Fruit fly (Drosophila melanogaster) S2 (cell line): ENCODE results near the gene Sox21a.
A peak's percentile ranks its signal among the peaks of the same experiment; 100 is the strongest.

Experiments
- CG8478 ChIP-seq: fragments of >200 bp; optimal IDR thresholded peaks from 2 replicates; lab custom pipeline; 2018
- CTCF ChIP-seq, 2 experiments: fragments of >200 bp; optimal IDR thresholded peaks; 2 replicates each; lab custom pipeline; 2018

The Sox21a gene

dm6 chr3L:14112899-14113430 is 5.0 kb upstream of the Sox21a start:
- TF ChIP-seq CG8478 (lab: Kevin White, UChicago) = no peak
- no peak for TF ChIP-seq CTCF (optimal IDR thresholded peaks at IDR 0.05; lab: Kevin White, UChicago)

DNA sequence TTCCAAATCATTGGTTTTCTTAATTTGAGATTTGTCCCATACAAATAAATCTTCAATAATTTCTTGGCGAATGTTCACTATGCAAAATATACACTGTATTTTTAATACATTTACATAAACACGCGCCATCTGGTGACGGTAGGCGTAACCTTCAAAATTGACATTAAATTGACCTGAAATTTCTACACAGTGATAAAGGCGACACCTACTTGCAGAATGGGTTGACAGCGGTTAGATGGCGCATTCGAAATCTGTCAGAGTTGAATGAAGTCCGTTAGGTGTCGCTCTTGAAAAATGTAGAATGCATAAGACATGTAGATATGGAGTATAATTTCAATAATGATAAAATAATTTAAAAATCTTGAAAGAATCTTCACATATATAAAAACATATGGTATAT is 3.5 kb upstream of the Sox21a start:
- TF ChIP-seq CTCF (optimal IDR thresholded peaks at IDR 0.05; lab: Kevin White, UChicago) (peak; percentile 99 to 100), CG8478 (lab: Kevin White, UChicago) (no peak)

- TF ChIP-seq CG8478 (lab: Kevin White, UChicago) = no peak
- TF ChIP-seq CTCF (optimal IDR thresholded peaks at IDR 0.05; lab: Kevin White, UChicago) = no peak
These were observed 1.9 kb upstream of the Sox21a start for dm6 chr3L:14109831-14110230.

DNA sequence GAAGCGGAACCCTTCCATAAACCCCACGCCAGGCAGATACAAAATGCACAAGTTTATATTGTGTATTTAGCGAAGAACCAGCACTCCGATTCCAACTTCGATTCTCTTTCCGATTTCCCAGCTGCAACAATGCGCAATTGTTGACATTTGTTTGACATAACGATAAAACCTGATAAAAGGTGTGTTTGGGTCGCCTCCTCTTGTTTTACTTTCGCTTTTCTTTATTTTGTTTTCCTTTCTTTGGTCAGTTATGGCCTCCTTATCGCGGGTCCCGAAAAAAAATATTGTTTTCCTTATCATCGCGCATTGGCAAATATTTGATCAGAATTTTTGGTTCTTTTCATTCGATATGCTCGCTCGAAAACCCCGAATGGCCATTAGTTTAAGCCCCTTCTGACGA is 2.9 kb downstream of the Sox21a start:
- TF ChIP-seq CTCF (optimal IDR thresholded peaks at IDR 0.05; lab: Kevin White, UChicago) (no peak), CG8478 (lab: Kevin White, UChicago) (no peak)

dm6 chr3L:14101421-14102130 is 6.3 kb downstream of the Sox21a start:
- no peak for TF ChIP-seq CTCF (optimal IDR thresholded peaks at IDR 0.05; lab: Kevin White, UChicago)
- no peak for TF ChIP-seq CG8478 (lab: Kevin White, UChicago)

- TF ChIP-seq CTCF (optimal IDR thresholded peaks at IDR 0.05; lab: Kevin White, UChicago) = no peak
- no peak for TF ChIP-seq CG8478 (lab: Kevin White, UChicago)
These were observed 7.9 kb downstream of the Sox21a start for dm6 chr3L:14100058-14100457.

- TF ChIP-seq CG8478 (lab: Kevin White, UChicago) = no peak
- no peak for TF ChIP-seq CTCF (optimal IDR thresholded peaks at IDR 0.05; lab: Kevin White, UChicago)
These were observed 9.9 kb downstream of the Sox21a start, which contains the start of gene Fbp1 for dm6 chr3L:14097941-14098545. Gene Fbp1 (minus strand): TSS chr3L:14098053.

DNA sequence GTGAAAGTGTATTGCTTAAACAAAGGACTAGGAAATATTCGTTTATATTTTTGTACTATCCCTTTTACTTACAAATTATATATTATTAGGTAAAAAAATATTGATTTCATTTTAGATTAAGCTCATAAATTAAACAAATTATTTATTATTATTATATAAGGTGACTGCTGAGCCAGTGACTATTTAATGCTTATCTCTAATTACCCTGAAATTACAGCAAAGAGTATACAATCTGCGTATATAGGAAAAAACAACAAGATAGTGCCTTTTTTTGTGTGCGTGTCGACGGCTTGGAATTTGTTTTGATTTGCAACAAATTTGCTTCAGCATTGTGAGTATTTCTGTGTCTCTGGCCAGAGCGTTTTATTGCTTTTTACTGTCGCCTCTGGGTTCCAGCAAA is 18.4 kb downstream of the Sox21a start:
- no peak for TF ChIP-seq CTCF (optimal IDR thresholded peaks at IDR 0.05; lab: Kevin White, UChicago)
- no peak for TF ChIP-seq CG8478 (lab: Kevin White, UChicago)

DNA sequence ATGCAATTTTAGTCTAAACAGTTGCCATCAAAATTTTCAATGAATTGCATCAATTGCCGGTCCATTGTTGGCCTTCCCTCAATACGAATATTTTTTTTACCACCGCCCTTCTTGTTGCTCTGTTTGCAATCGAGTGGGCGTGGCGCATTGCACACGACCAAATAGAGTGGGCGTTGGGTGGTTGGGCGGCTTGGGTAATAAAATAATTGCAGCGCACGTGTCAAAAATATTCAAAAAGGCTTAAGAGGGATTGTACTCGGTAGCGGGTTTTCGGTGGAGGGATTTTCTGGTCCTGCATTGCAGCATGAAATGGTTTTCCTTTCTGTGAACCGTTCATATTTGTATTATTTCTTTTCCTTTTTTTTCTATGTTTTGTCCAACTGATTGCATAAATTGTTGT is 18.9 kb downstream of the Sox21a start:
- TF ChIP-seq CG8478 (lab: Kevin White, UChicago) (no peak), CTCF (optimal IDR thresholded peaks at IDR 0.05; lab: Kevin White, UChicago) (no peak)

DNA sequence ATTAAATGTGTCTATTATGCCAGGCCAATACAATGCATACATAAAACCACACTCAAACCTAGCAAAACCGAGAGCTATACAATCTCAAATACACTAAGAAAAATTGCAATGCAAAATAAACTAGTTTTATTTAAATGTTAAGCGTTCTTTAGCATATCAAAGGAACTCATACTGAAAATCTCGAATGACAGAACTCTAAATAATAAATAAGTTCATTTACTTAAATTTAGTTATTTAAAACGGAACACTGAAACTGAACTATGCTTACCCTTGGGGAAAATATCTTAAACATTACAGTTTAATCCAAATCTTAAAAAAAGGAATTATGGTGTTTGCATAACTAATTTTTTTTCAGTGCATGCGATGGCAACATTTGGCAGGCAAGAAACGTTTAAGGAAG is 21.7 kb downstream of the Sox21a start:
- TF ChIP-seq CG8478 (lab: Kevin White, UChicago) = no peak
- no peak for TF ChIP-seq CTCF (optimal IDR thresholded peaks at IDR 0.05; lab: Kevin White, UChicago)

DNA sequence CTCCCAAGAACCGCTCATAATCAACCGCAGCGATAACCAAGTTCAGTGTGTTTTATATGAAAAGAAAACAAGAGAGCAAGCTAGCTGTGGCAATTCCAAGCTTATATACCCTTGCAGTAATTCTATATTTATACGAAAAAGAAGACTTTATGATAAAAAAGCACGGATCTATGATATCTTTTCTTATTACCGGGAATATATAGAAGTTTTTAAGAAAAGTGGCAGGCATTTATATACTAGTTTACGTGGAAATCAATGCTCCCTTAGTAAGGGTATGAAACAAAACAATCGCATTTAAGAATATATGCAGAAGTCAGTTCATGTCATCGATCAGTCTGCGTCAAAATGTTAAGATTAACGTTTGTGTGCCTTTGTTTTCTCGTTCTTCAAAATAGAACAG is 24.6 kb downstream of the Sox21a start, which contains the start of gene CG8100:
Gene CG8100 (plus strand): TSS at position 333 of the 400 bp plus-strand sequence.
- TF ChIP-seq CTCF (optimal IDR thresholded peaks at IDR 0.05; lab: Kevin White, UChicago) (no peak), CG8478 (lab: Kevin White, UChicago) (no peak)

dm6 chr3L:14079224-14079623 is 28.7 kb downstream of the Sox21a start:
- no peak for TF ChIP-seq CTCF (optimal IDR thresholded peaks at IDR 0.05; lab: Kevin White, UChicago)
- no peak for TF ChIP-seq CG8478 (lab: Kevin White, UChicago)

DNA sequence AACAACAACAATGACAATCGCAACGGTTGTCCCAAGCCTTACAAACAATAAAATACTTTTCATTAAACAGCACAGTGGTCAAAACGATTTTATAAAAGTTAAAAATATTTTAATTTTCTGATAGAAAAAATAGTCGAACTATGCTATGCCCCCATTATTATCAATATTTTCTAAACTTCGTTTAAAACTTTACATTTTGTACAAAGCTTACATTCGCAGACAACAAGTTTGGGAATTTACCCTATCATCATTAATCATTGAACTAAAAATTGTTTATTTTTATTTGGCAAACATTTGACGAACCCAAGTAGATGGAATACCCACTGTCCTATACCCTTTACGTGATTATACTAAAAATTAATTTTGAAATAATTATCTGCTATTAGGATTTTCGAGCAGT is 29.7 kb downstream of the Sox21a start:
- no peak for TF ChIP-seq CTCF (optimal IDR thresholded peaks at IDR 0.05; lab: Kevin White, UChicago)
- TF ChIP-seq CG8478 (lab: Kevin White, UChicago) = no peak

dm6 chr3L:14076559-14076958 is 31.4 kb downstream of the Sox21a start:
- TF ChIP-seq CG8478 (lab: Kevin White, UChicago) (no peak), CTCF (optimal IDR thresholded peaks at IDR 0.05; lab: Kevin White, UChicago) (no peak)

DNA sequence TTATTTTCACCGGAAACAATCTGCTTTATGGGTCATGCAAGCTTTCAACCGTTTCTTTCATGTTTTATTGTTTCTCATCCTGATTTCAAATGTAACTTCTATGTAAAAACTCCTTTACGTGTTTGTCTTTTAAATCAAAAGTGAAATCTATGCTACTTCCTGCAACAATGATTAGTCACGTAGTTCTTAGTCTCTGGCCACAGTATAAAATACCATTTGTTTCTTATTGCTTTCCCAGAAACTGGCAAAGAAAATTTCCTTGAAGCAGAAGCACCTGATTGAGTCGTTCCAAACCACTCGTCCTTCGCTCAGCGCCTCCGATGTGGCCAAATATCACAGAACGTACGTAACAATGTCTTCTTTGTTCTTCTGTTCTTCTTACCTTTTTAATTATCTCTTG is 32.4 kb downstream of the Sox21a start, which contains the start of gene btl:
Gene btl (plus strand): TSS at position 301 of the 400 bp plus-strand sequence.
- TF ChIP-seq CTCF (optimal IDR thresholded peaks at IDR 0.05; lab: Kevin White, UChicago) (no peak), CG8478 (lab: Kevin White, UChicago) (no peak)
